Fruit fly (Drosophila melanogaster): Measurements from ENCODE around the gene CG18746.

CG18746 gene

DNA sequence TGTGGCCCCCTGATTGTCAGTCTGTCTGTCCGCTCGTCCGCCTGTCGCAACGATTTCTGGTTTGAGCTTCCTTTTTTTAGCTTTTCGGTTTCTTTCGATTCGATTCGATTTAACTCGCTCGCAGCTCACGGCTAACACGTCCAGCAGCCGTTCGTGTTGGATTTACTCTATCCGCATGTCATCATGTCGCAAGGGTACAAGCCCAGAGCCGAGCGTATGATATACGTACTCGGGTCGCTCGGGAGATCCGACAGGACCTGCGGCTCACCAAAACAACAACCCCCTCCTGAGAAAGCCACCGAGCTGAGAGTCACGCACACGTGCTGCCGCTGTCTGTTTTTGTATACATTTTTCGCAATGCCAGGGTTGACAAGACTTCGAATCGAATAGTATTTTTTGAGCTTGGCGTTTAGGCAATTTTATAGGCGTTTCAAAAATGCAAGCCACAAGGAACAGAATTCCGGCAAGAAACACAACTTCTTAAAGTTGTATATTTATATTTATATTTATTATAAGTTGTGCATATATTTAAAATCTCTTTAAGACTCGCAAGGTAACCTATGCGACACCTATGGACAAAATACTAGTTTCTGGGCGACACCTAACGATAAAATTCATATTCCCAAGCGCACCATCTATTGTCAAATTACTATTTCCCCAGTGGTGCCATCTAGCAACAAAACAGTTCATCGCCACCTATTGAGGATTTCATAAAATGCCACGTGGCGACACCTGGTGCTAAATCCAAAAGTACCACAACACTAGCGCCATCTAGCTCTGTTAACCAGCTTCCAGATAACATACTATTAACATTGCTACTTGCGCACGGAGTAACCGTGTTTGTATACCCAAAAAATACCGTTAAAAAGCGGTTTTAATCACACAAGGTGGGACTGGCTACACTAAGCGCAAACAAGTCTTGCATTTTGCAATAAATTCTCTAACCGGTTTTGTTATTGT lies 20.0 kb upstream of the CG18746 start, which contains the start of the genes CG2993 and sgll (continued):
- TF ChIP-seq CG12299 (tag; optimal IDR thresholded peaks at IDR 0.05) (no peak), ems (GFP tag; optimal IDR thresholded peaks at IDR 0.05) (peak; percentile 84), Rx (GFP tag; IDR thresholded peaks at IDR 0.05) (peak; percentile 93), lab (GFP tag; optimal IDR thresholded peaks at IDR 0.05) (peak; percentile 80), row (GFP tag; IDR thresholded peaks at IDR 0.05) (peak; percentile 64), CG18262 (tag; optimal IDR thresholded peaks at IDR 0.05) (peak; percentile 82), pita (GFP tag; optimal IDR thresholded peaks at IDR 0.05) (peak; percentile 69), CG6765 (GFP tag; optimal IDR thresholded peaks at IDR 0.05) (peak; percentile 30), jing (GFP tag; optimal IDR thresholded peaks at IDR 0.05) (peak; percentile 85), tna (GFP tag; IDR thresholded peaks at IDR 0.05; ENCODE audit: partially characterized antibody) (no peak), CG4404 (GFP tag; IDR thresholded peaks at IDR 0.05) (peak; percentile 81), slbo (GFP tag; IDR thresholded peaks at IDR 0.05) (peak; percentile 98), Atf3 (GFP tag; optimal IDR thresholded peaks at IDR 0.05) (peak; percentile 91), mld (GFP tag; IDR thresholded peaks at IDR 0.05; ENCODE audit: partially characterized antibody) (no peak), CG9876 (GFP tag; optimal IDR thresholded peaks at IDR 0.05) (peak; percentile 97), CG10959 (GFP tag; IDR thresholded peaks at IDR 0.05) (peak; percentile 96), D19A (tag; optimal IDR thresholded peaks at IDR 0.05) (peak; percentile 67), CG10462 (GFP tag; optimal IDR thresholded peaks at IDR 0.05) (peak; percentile 77), CG9727 (GFP tag; optimal IDR thresholded peaks at IDR 0.05) (peak; percentile 83), CG12155 (GFP tag; optimal IDR thresholded peaks at IDR 0.05) (peak; percentile 88), dati (GFP tag; IDR thresholded peaks at IDR 0.05) (peak; percentile 75), z (GFP tag; IDR thresholded peaks at IDR 0.05) (peak; percentile 55; the same call in 2 of the 3 replicates), sob (GFP tag; IDR thresholded peaks at IDR 0.05) (peak; percentile 92), CG16863 (GFP tag; optimal IDR thresholded peaks at IDR 0.05) (peak; percentile 95), CG1832 (GFP tag; optimal IDR thresholded peaks at IDR 0.05) (no peak), inv (GFP tag; IDR thresholded peaks at IDR 0.05; ENCODE audit: partially characterized antibody) (no peak; the same call in 1 of the 2 replicates), klu (GFP tag; IDR thresholded peaks at IDR 0.05) (peak; percentile 82), dm (GFP tag; optimal IDR thresholded peaks at IDR 0.05) (peak; percentile 78), sc (optimal IDR thresholded peaks at IDR 0.05) (no peak), sc (GFP tag; optimal IDR thresholded peaks at IDR 0.05) (peak; percentile 85), Hr3 (GFP tag; optimal IDR thresholded peaks at IDR 0.05) (peak; percentile 95), Deaf1 (tag; optimal IDR thresholded peaks at IDR 0.05) (peak; percentile 96), CG13624 (GFP tag; optimal IDR thresholded peaks at IDR 0.05) (peak; percentile 91), CG3163 (GFP tag; optimal IDR thresholded peaks at IDR 0.05) (peak; percentile 76), CG10274 (GFP tag; optimal IDR thresholded peaks at IDR 0.05) (peak; percentile 69), wor (GFP tag; IDR thresholded peaks at IDR 0.05) (peak; percentile 83), CG10147 (GFP tag; optimal IDR thresholded peaks at IDR 0.05) (no peak), CG7556 (GFP tag; optimal IDR thresholded peaks at IDR 0.05) (peak; percentile 64), Dref (GFP tag; IDR thresholded peaks at IDR 0.05) (peak; percentile 32; the same call in 1 of the 2 replicates), knrl (GFP tag; IDR thresholded peaks at IDR 0.05; ENCODE audit: partially characterized antibody) (peak; percentile 46; the same call in 1 of the 3 replicates), CG2129 (GFP tag; IDR thresholded peaks at IDR 0.05; ENCODE audit: partially characterized antibody) (no peak), CG4730 (GFP tag; IDR thresholded peaks at IDR 0.05) (peak; percentile 92), CG6272 (GFP tag; IDR thresholded peaks at IDR 0.05) (peak; percentile 87), phol (tag; optimal IDR thresholded peaks at IDR 0.05) (peak; percentile 84), CG4282 (GFP tag; optimal IDR thresholded peaks at IDR 0.05) (peak; percentile 62), CG11247 (GFP tag; IDR thresholded peaks at IDR 0.05) (peak; percentile 98), CG32532 (GFP tag; IDR thresholded peaks at IDR 0.05) (peak; percentile 99), slou (GFP tag; optimal IDR thresholded peaks at IDR 0.05) (peak; percentile 83), CG16815 (GFP tag; optimal IDR thresholded peaks at IDR 0.05) (peak; percentile 93)
